Worm (Caenorhabditis elegans) whole organism, L4 larva: ENCODE measurements around the gene dsl-4.

Source experiments
- F10B5.3 ChIP-seq: sonication (generic microtip); optimal IDR thresholded peaks from 2 replicates; lab custom pipeline; 2016; ENCODE audit warnings: mild to moderate bottlenecking, missing genetic modification characterization, missing compliant biosample characterization
- F44E2.7 ChIP-seq: fragments of 200-800 bp; sonication (Bioruptor generic); IDR thresholded peaks from 2 replicates; pipeline ENCODE4 v2.1.2; 2022; ENCODE audit warnings: missing genetic modification characterization, missing compliant biosample characterization
- T26A8.4 ChIP-seq: fragments of 200-800 bp; sonication (Bioruptor generic); IDR thresholded peaks from 2 replicates; pipeline ENCODE4 v1.3.6; 2022; ENCODE audit warnings: missing genetic modification characterization, missing compliant biosample characterization
- Y105C5A.15 ChIP-seq: fragments of 200-800 bp; sonication (Bioruptor generic); IDR thresholded peaks from 2 replicates; pipeline ENCODE4 v1.3.6; 2022; ENCODE audit warnings: missing genetic modification characterization, missing compliant biosample characterization
- Y48G9A.11 ChIP-seq: fragments of 200-800 bp; sonication (Bioruptor generic); IDR thresholded peaks from 2 replicates; pipeline ENCODE4 v1.3.6; 2022; ENCODE audit warnings: missing genetic modification reagents, missing genetic modification characterization, missing compliant biosample characterization
- aly-2 ChIP-seq: sonication (generic microtip); optimal IDR thresholded peaks from 2 replicates; lab custom pipeline; 2018; ENCODE audit warnings: missing biosample characterization, missing genetic modification characterization
- ceh-28 ChIP-seq: fragments of 150-350 bp; optimal IDR thresholded peaks from 2 replicates; lab custom pipeline; 2014; ENCODE audit warnings: missing biosample characterization, missing genetic modification reagents, missing genetic modification characterization
- ctbp-1 ChIP-seq: fragments of 200-800 bp; sonication (Bioruptor generic); IDR thresholded peaks from 2 replicates; pipeline ENCODE4 v1.3.6; 2022; ENCODE audit warnings: missing genetic modification reagents, missing genetic modification characterization, missing compliant biosample characterization
- dmd-6 ChIP-seq: fragments of 200-800 bp; sonication (Bioruptor generic); IDR thresholded peaks from 2 replicates; pipeline ENCODE4 v1.3.6; 2022; ENCODE audit warnings: missing genetic modification reagents, missing genetic modification characterization, missing compliant biosample characterization
- dmd-8 ChIP-seq: fragments of 200-800 bp; sonication (Bioruptor generic); IDR thresholded peaks from 2 replicates; pipeline ENCODE4 v1.3.6; 2022; ENCODE audit warnings: missing genetic modification characterization, missing compliant biosample characterization
- dpl-1 ChIP-seq: fragments of 150-350 bp; optimal IDR thresholded peaks from 2 replicates; lab custom pipeline; 2014; ENCODE audit warnings: missing biosample characterization, missing genetic modification reagents, missing genetic modification characterization
- duxl-1 ChIP-seq: sonication (generic microtip); optimal IDR thresholded peaks from 2 replicates; lab custom pipeline; 2016; ENCODE audit warnings: mild to moderate bottlenecking, missing genetic modification characterization, moderate library complexity, missing compliant biosample characterization; ENCODE audit not compliant: poor library complexity
- egl-27 ChIP-seq: sonication (generic microtip); optimal IDR thresholded peaks from 3 replicates; lab custom pipeline; 2017; ENCODE audit warnings: missing biosample characterization, missing genetic modification reagents, missing genetic modification characterization
- fkh-10 ChIP-seq: fragments of 150-350 bp; optimal IDR thresholded peaks from 2 replicates; lab custom pipeline; 2014; ENCODE audit warnings: missing biosample characterization, missing genetic modification reagents, missing genetic modification characterization
- gei-8 ChIP-seq: fragments of 200-800 bp; sonication (Bioruptor generic); optimal IDR thresholded peaks from 2 replicates; lab custom pipeline; 2018; ENCODE audit warnings: mild to moderate bottlenecking, missing genetic modification characterization, missing compliant biosample characterization
- hif-1 ChIP-seq, 2 experiments: sonication (generic microtip); optimal IDR thresholded peaks; 2 replicates each; lab custom pipeline; 2016 to 2017; ENCODE audit warnings: missing compliant biosample characterization in 2 of 2, missing genetic modification characterization in 2 of 2, missing genetic modification reagents in 2 of 2, missing genotype in 2 of 2, mild to moderate bottlenecking in 1 of 2
- hlh-11 ChIP-seq: fragments of 200-800 bp; sonication (Bioruptor generic); optimal IDR thresholded peaks from 2 replicates; lab custom pipeline; 2018; ENCODE audit warnings: mild to moderate bottlenecking, missing genetic modification characterization, missing compliant biosample characterization
- hlh-30 ChIP-seq: sonication (generic microtip); optimal IDR thresholded peaks from 2 replicates; lab custom pipeline; 2017; ENCODE audit warnings: antibody characterized with exemption, mild to moderate bottlenecking, missing genetic modification characterization, missing compliant biosample characterization; ENCODE audit not compliant: insufficient read depth
- lin-1 ChIP-seq: fragments of 200-800 bp; sonication (Bioruptor generic); IDR thresholded peaks from 2 replicates; pipeline ENCODE4 v1.3.6; 2022; ENCODE audit warnings: missing genetic modification reagents, missing genetic modification characterization, missing compliant biosample characterization
- lin-13 ChIP-seq: fragments of 150-350 bp; optimal IDR thresholded peaks from 2 replicates; lab custom pipeline; 2014; ENCODE audit warnings: missing biosample characterization, missing genetic modification reagents, missing genetic modification characterization
- lin-15B ChIP-seq: fragments of 150-350 bp; sonication (generic microtip); optimal IDR thresholded peaks from 3 replicates; lab custom pipeline; 2014; ENCODE audit warnings: missing biosample characterization, missing genetic modification characterization
- lin-29 ChIP-seq: fragments of 200-800 bp; sonication (Bioruptor generic); IDR thresholded peaks from 2 replicates; pipeline ENCODE4 v1.3.6; 2022; ENCODE audit warnings: missing genetic modification reagents, missing genetic modification characterization, missing compliant biosample characterization
- lin-39 ChIP-seq: fragments of 150-350 bp; optimal IDR thresholded peaks from 2 replicates; lab custom pipeline; 2014; ENCODE audit warnings: missing biosample characterization, missing genetic modification reagents, missing genetic modification characterization
- lir-3 ChIP-seq: sonication (generic microtip); optimal IDR thresholded peaks from 2 replicates; lab custom pipeline; 2016; ENCODE audit warnings: mild to moderate bottlenecking, missing genetic modification characterization, missing compliant biosample characterization
- lsy-2 ChIP-seq, 2 experiments: fragments of 150-350 bp in 1 of 2; sonication (generic microtip) in 1 of 2; optimal IDR thresholded peaks; 2 replicates each; lab custom pipeline; 2014 to 2017; ENCODE audit warnings: missing biosample characterization in 2 of 2, missing genetic modification characterization in 2 of 2
- madf-5 ChIP-seq, 2 experiments: fragments of 200-800 bp; sonication (Bioruptor generic); IDR thresholded peaks; 2 replicates each; pipeline ENCODE4 v1.3.6; 2022; ENCODE audit warnings: missing compliant biosample characterization in 2 of 2, missing genetic modification characterization in 2 of 2
- mdt-29 ChIP-seq: fragments of 200-800 bp; sonication (Bioruptor generic); IDR thresholded peaks from 2 replicates; pipeline ENCODE4 v1.3.6; 2022; ENCODE audit warnings: missing genetic modification reagents, missing genetic modification characterization, missing compliant biosample characterization
- nhr-11 ChIP-seq: fragments of 150-350 bp; optimal IDR thresholded peaks from 2 replicates; lab custom pipeline; 2014; ENCODE audit warnings: missing biosample characterization, missing genetic modification characterization
- nhr-111 ChIP-seq: fragments of 200-800 bp; sonication (Bioruptor generic); optimal IDR thresholded peaks from 2 replicates; lab custom pipeline; 2018; ENCODE audit warnings: mild to moderate bottlenecking, missing genetic modification characterization, missing compliant biosample characterization
- nhr-237 ChIP-seq: sonication (generic microtip); optimal IDR thresholded peaks from 2 replicates; lab custom pipeline; 2017; ENCODE audit warnings: missing biosample characterization, missing genetic modification characterization
- nhr-25 ChIP-seq: sonication (generic microtip); optimal IDR thresholded peaks from 2 replicates; lab custom pipeline; 2017; ENCODE audit warnings: missing genetic modification characterization, mild to moderate bottlenecking, missing compliant biosample characterization, antibody characterized with exemption, moderate library complexity, borderline replicate concordance; ENCODE audit not compliant: insufficient read depth
- nhr-28 ChIP-seq: fragments of 150-350 bp; optimal IDR thresholded peaks from 2 replicates; lab custom pipeline; 2014; ENCODE audit warnings: missing biosample characterization, missing genetic modification characterization
- nhr-48 ChIP-seq: sonication (generic microtip); optimal IDR thresholded peaks from 2 replicates; lab custom pipeline; 2016; ENCODE audit warnings: mild to moderate bottlenecking, missing genetic modification characterization, missing compliant biosample characterization
- pha-4 ChIP-seq, 2 experiments: fragments of 150-350 bp in 1 of 2; fragments of 200-800 bp in 1 of 2; sonication (Bioruptor generic) in 1 of 2; IDR thresholded peaks in 1 of 2; optimal IDR thresholded peaks in 1 of 2; 2 replicates each; pipeline versions ENCODE4 v1.3.6 to Lab custom; 2014 to 2022; ENCODE audit warnings: missing genetic modification characterization in 2 of 2, missing genetic modification reagents in 2 of 2, missing biosample characterization in 1 of 2, missing compliant biosample characterization in 1 of 2
- rbr-2 ChIP-seq: sonication (generic microtip); optimal IDR thresholded peaks from 2 replicates; lab custom pipeline; 2016; ENCODE audit warnings: missing genotype, missing genetic modification characterization, missing compliant biosample characterization
- sdz-12 ChIP-seq: fragments of 200-800 bp; sonication (Bioruptor generic); optimal IDR thresholded peaks from 2 replicates; lab custom pipeline; 2018; ENCODE audit warnings: mild to moderate bottlenecking, missing genetic modification characterization, missing compliant biosample characterization
- set-16 ChIP-seq: fragments of 200-800 bp; sonication (Bioruptor generic); IDR thresholded peaks from 2 replicates; pipeline ENCODE4 v1.3.6; 2022; ENCODE audit warnings: missing genetic modification reagents, missing genetic modification characterization, missing compliant biosample characterization
- skn-1 ChIP-seq: fragments of 150-350 bp; optimal IDR thresholded peaks from 2 replicates; lab custom pipeline; 2014; ENCODE audit warnings: missing biosample characterization, missing genetic modification characterization
- snpc-1.2 ChIP-seq: fragments of 200-800 bp; sonication (Bioruptor generic); IDR thresholded peaks from 2 replicates; pipeline ENCODE4 v1.3.6; 2022; ENCODE audit warnings: missing genetic modification reagents, missing genetic modification characterization, missing compliant biosample characterization
- spr-1 ChIP-seq: sonication (generic microtip); optimal IDR thresholded peaks from 2 replicates; lab custom pipeline; 2016; ENCODE audit warnings: mild to moderate bottlenecking, missing genetic modification characterization, missing compliant biosample characterization
- tra-1 ChIP-seq: fragments of 200-800 bp; sonication (Bioruptor generic); IDR thresholded peaks from 2 replicates; pipeline ENCODE4 v1.3.6; 2022; ENCODE audit warnings: missing genetic modification reagents, missing genetic modification characterization, missing compliant biosample characterization
- unc-62 ChIP-seq, 3 experiments: fragments of 150-350 bp in 1 of 3; sonication (generic microtip); optimal IDR thresholded peaks in 2 of 3; peaks in 1 of 3; 1 replicate in 1 of 3; 2 replicates in 2 of 3; lab custom pipeline; 2014 to 2017; ENCODE audit warnings: missing biosample characterization in 3 of 3, missing genetic modification characterization in 3 of 3, missing genetic modification reagents in 3 of 3, missing genotype in 1 of 3
- zfp-2 ChIP-seq: sonication (generic microtip); optimal IDR thresholded peaks from 2 replicates; lab custom pipeline; 2016; ENCODE audit warnings: mild to moderate bottlenecking, missing genetic modification characterization, missing compliant biosample characterization
- zfp-3 ChIP-seq: fragments of 200-800 bp; sonication (Bioruptor generic); conservative IDR thresholded peaks from 2 replicates; pipeline ENCODE4 v1.3.6; 2022; ENCODE audit warnings: missing genetic modification reagents, missing genetic modification characterization, missing compliant biosample characterization
- zip-11 ChIP-seq: fragments of 200-800 bp; sonication (Bioruptor generic); IDR thresholded peaks from 2 replicates; pipeline ENCODE4 v1.3.6; 2022; ENCODE audit warnings: missing genetic modification characterization, missing compliant biosample characterization
- zip-2 ChIP-seq: fragments of 150-350 bp; optimal IDR thresholded peaks from 2 replicates; lab custom pipeline; 2014; ENCODE audit warnings: missing biosample characterization, missing genetic modification characterization
- ztf-11 ChIP-seq: fragments of 150-350 bp; optimal IDR thresholded peaks from 2 replicates; lab custom pipeline; 2014; ENCODE audit warnings: missing biosample characterization, missing genetic modification characterization
- ztf-7 ChIP-seq: fragments of 150-350 bp; optimal IDR thresholded peaks from 2 replicates; lab custom pipeline; 2014; ENCODE audit warnings: missing biosample characterization, missing genetic modification characterization

Gene dsl-4

ce11 chrX:14062771-14063170 is 27.4 kb upstream of the dsl-4 start:
- peak; percentile 49 for TF ChIP-seq set-16
- TF ChIP-seq zip-2 = no peak

- TF ChIP-seq F44E2.7 (peak; percentile 92; the same call in 1 of the 2 replicates), lsy-2 (tag; optimal IDR thresholded peaks at IDR 0.05; lab: Kevin White, UChicago) (peak; percentile 72 to 88), nhr-48 (tag; lab: Kevin White, UChicago) (peak; percentile 83), nhr-11 (tag; lab: Kevin White, UChicago) (peak; percentile 86), fkh-10 (GFP tag; lab: Kevin White, UChicago) (peak; percentile 28), zip-11 (GFP tag; lab: Robert Waterston, UW) (peak; percentile 87), dmd-8 (peak; percentile 97), ztf-7 (tag; lab: Kevin White, UChicago) (peak; percentile 87), lin-29 (GFP tag; lab: Robert Waterston, UW) (peak; percentile 68; the same call in 1 of the 2 replicates), skn-1 (no peak), pha-4 (GFP tag; IDR thresholded peaks at IDR 0.05; lab: Robert Waterston, UW) (peak; percentile 96), pha-4 (tag; optimal IDR thresholded peaks at IDR 0.05; lab: Kevin White, UChicago) (peak; percentile 47), lin-15B (tag; lab: Kevin White, UChicago) (peak; percentile 22), snpc-1.2 (GFP tag; lab: Robert Waterston, UW) (peak; percentile 92), Y105C5A.15 (peak; percentile 98), ctbp-1 (peak; percentile 96), hlh-11 (peak; percentile 87), spr-1 (tag; lab: Kevin White, UChicago) (peak; percentile 81), nhr-28 (tag; lab: Kevin White, UChicago) (peak; percentile 87), T26A8.4 (peak; percentile 94), zfp-3 (GFP tag; lab: Robert Waterston, UW) (peak; percentile 90), gei-8 (GFP tag; lab: Kevin White, UChicago) (peak; percentile 85), nhr-25 (peak; percentile 44), unc-62 (GFP tag; optimal IDR thresholded peaks at IDR 0.05 in 1 of 2; lab: Kevin White, UChicago) (peak in 1 of 2 experiments; percentile 98), unc-62 (tag; optimal IDR thresholded peaks at IDR 0.05; lab: Kevin White, UChicago) (no peak), hlh-30 (tag; lab: Kevin White, UChicago) (peak; percentile 88), zfp-2 (tag; lab: Kevin White, UChicago) (peak; percentile 60), madf-5 (GFP tag; IDR thresholded peaks at IDR 0.05; lab: Robert Waterston, UW) (peak; percentile 98), hif-1 (tag; optimal IDR thresholded peaks at IDR 0.05; lab: Kevin White, UChicago) (peak; percentile 55 to 76), duxl-1 (tag; lab: Kevin White, UChicago) (peak; percentile 89), lin-39 (tag; lab: Kevin White, UChicago) (no peak), nhr-237 (no peak), tra-1 (peak; percentile 97), lir-3 (tag; lab: Kevin White, UChicago) (peak; percentile 86), dmd-6 (GFP tag; lab: Robert Waterston, UW) (peak; percentile 90), sdz-12 (peak; percentile 85), lin-1 (peak; percentile 95), ceh-28 (tag; lab: Kevin White, UChicago) (peak; percentile 18), mdt-29 (GFP tag; lab: Robert Waterston, UW) (peak; percentile 80), rbr-2 (peak; percentile 92), egl-27 (tag; lab: Kevin White, UChicago) (peak; percentile 41), dpl-1 (GFP tag; lab: Kevin White, UChicago) (peak; percentile 36), ztf-11 (tag; lab: Kevin White, UChicago) (no peak), nhr-111 (peak; percentile 95), lin-13 (GFP tag; lab: Kevin White, UChicago) (peak; percentile 90), aly-2 (tag; lab: Kevin White, UChicago) (peak; percentile 56), Y48G9A.11 (GFP tag; lab: Robert Waterston, UW) (peak; percentile 79), F10B5.3 (tag; lab: Kevin White, UChicago) (peak; percentile 52)
Measured at ce11 chrX:14063830-14064229, 26.4 kb upstream of the dsl-4 start.
